Worm (Caenorhabditis elegans): ENCODE measurements around the gene F56A11.4.

DNA sequence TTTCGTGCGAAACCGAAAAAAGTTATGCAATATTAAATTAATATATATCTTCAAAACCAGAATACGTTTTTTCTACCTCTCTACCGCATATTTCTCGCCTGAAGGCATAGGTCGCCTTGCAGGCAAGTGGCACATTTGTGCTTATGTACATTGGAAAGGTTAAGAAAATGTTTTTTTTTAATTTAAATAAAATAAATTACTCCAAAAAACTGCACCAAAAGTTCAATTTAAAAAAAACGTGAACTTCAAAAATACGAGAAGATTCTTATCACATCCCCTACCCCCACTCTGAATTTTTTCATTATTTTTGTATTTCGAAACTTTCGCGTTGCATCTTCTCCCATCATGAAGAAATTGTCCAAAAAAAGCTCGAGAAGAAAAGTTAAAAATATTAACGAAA, 23.7 kb upstream of the F56A11.4 start, which contains the start of gene W03G1.2:
- no peak for TF ChIP-seq tra-4 (tag; optimal IDR thresholded peaks at IDR 0.05)
- TF ChIP-seq ceh-13 (GFP tag; optimal IDR thresholded peaks at IDR 0.05) = no peak
- no peak for TF ChIP-seq ama-1 (optimal IDR thresholded peaks at IDR 0.05)
- TF ChIP-seq ceh-36 (tag; optimal IDR thresholded peaks at IDR 0.05) = no peak
- no peak for TF ChIP-seq ets-7 (tag; optimal IDR thresholded peaks at IDR 0.05)
- TF ChIP-seq flt-1 (GFP tag; IDR thresholded peaks at IDR 0.05) = no peak
